Fruit fly (Drosophila melanogaster): ENCODE results near the gene Asciz.

Gene Asciz

DNA sequence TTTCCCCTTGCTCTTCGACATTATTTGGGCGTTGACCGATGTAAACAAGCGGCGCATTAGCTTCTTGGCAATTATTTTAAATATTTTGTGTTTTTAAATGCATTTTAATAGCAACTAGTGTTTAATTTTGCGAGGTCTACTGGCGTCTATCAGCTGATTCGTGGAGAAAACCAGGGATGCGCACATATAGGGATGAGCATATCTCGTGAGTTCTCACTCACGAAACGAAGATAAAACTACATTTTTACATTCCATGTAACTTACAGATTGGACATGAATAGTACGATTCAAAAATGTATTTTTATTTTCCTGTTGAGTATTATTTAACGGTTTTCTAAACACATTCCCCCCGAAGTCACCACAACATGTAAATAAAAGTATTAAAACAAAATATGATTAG is 31.4 kb upstream of the Asciz start, which contains the start of gene CG14966 (continued):
- no peak for TF ChIP-seq CG17912 (GFP tag; optimal IDR thresholded peaks at IDR 0.05)
- no peak for TF ChIP-seq usp (GFP tag; optimal IDR thresholded peaks at IDR 0.05)
- no peak for TF ChIP-seq disco-r (GFP tag; optimal IDR thresholded peaks at IDR 0.05)
- TF ChIP-seq CG4820 (GFP tag; optimal IDR thresholded peaks at IDR 0.05): no peak
- TF ChIP-seq Camta (GFP tag; optimal IDR thresholded peaks at IDR 0.05): peak; percentile 0
- peak; percentile 85 for TF ChIP-seq hbn (GFP tag; IDR thresholded peaks at IDR 0.05; ENCODE audit: partially characterized antibody)
- no peak for TF ChIP-seq sim (GFP tag; IDR thresholded peaks at IDR 0.05)
- 0 out of 2 replicates have a peak, but pooled peaks have one; percentile 38 for TF ChIP-seq sob (GFP tag; IDR thresholded peaks at IDR 0.05)
- peak; percentile 20 for TF ChIP-seq kni (GFP tag; optimal IDR thresholded peaks at IDR 0.05)
- peak; percentile 47 for TF ChIP-seq Mad (GFP tag; optimal IDR thresholded peaks at IDR 0.05)
- no peak for TF ChIP-seq CG7372 (GFP tag; IDR thresholded peaks at IDR 0.05)
- no peak for TF ChIP-seq BtbVII (GFP tag; optimal IDR thresholded peaks at IDR 0.05)
- peak; percentile 11 for TF ChIP-seq grn (GFP tag; optimal IDR thresholded peaks at IDR 0.05)
- TF ChIP-seq slbo (GFP tag; IDR thresholded peaks at IDR 0.05): peak; percentile 63; the same call in 1 of the 2 replicates
- no peak for TF ChIP-seq ap (GFP tag; IDR thresholded peaks at IDR 0.05)
- TF ChIP-seq Mrtf (GFP tag; IDR thresholded peaks at IDR 0.05): no peak
- TF ChIP-seq CG10462 (GFP tag; optimal IDR thresholded peaks at IDR 0.05): no peak
- TF ChIP-seq CG4360 (GFP tag; IDR thresholded peaks at IDR 0.05): no peak
- peak; percentile 43 for TF ChIP-seq luna (GFP tag; optimal IDR thresholded peaks at IDR 0.05)
- TF ChIP-seq CG8478 (optimal IDR thresholded peaks at IDR 0.05): no peak
- peak; percentile 75 for TF ChIP-seq vnd (GFP tag; IDR thresholded peaks at IDR 0.05; ENCODE audit: partially characterized antibody)
- TF ChIP-seq Lim3 (GFP tag; IDR thresholded peaks at IDR 0.05): no peak
- peak; percentile 82 for TF ChIP-seq sd (tag; optimal IDR thresholded peaks at IDR 0.05)
- TF ChIP-seq Ravus (GFP tag; IDR thresholded peaks at IDR 0.05): no peak
- no peak for TF ChIP-seq CG8089 (GFP tag; optimal IDR thresholded peaks at IDR 0.05)
- TF ChIP-seq CG31365 (tag; optimal IDR thresholded peaks at IDR 0.05): no peak
- TF ChIP-seq CG32767 (GFP tag; IDR thresholded peaks at IDR 0.05): no peak
- TF ChIP-seq Antp (GFP tag; optimal IDR thresholded peaks at IDR 0.05): peak; percentile 22
- TF ChIP-seq CG6791 (GFP tag; IDR thresholded peaks at IDR 0.05; ENCODE audit: partially characterized antibody): peak; percentile 91
- TF ChIP-seq phol (tag; optimal IDR thresholded peaks at IDR 0.05): peak; percentile 35
- no peak for TF ChIP-seq Vsx1 (GFP tag; optimal IDR thresholded peaks at IDR 0.05)
- TF ChIP-seq bcd (GFP tag; optimal IDR thresholded peaks at IDR 0.05): no peak
- no peak for TF ChIP-seq Oaz (GFP tag; IDR thresholded peaks at IDR 0.05)
- no peak for TF ChIP-seq zen (tag; optimal IDR thresholded peaks at IDR 0.05)
- peak; percentile 1 for TF ChIP-seq PHDP (tag; optimal IDR thresholded peaks at IDR 0.05)
- no peak for TF ChIP-seq CG17186 (GFP tag; optimal IDR thresholded peaks at IDR 0.05)
- peak; percentile 33 for TF ChIP-seq CG12391 (tag; optimal IDR thresholded peaks at IDR 0.05)
- TF ChIP-seq pan (optimal IDR thresholded peaks at IDR 0.05): no peak
- TF ChIP-seq pan (GFP tag; optimal IDR thresholded peaks at IDR 0.05 in 1 of 2, IDR thresholded peaks at IDR 0.05 in 1 of 2): no peak
- no peak for TF ChIP-seq toy (GFP tag; IDR thresholded peaks at IDR 0.05)
- TF ChIP-seq CG3065 (GFP tag; optimal IDR thresholded peaks at IDR 0.05): no peak
- no peak for TF ChIP-seq lov (optimal IDR thresholded peaks at IDR 0.05)
- TF ChIP-seq lov (GFP tag; IDR thresholded peaks at IDR 0.05): no peak
- no peak for TF ChIP-seq Xrp1 (GFP tag; IDR thresholded peaks at IDR 0.05)
- TF ChIP-seq Awh (GFP tag; IDR thresholded peaks at IDR 0.05): no peak
- TF ChIP-seq MESR4 (GFP tag; optimal IDR thresholded peaks at IDR 0.05): peak; percentile 62
- TF ChIP-seq hb (GFP tag; IDR thresholded peaks at IDR 0.05; ENCODE audit: partially characterized antibody): peak; percentile 78; the same call in 2 of the 3 replicates
- TF ChIP-seq Pdp1 (GFP tag; optimal IDR thresholded peaks at IDR 0.05): peak in 1 of 2 experiments; percentile 47
- no peak for TF ChIP-seq Fer3 (tag; optimal IDR thresholded peaks at IDR 0.05)
- TF ChIP-seq CG9797 (GFP tag; optimal IDR thresholded peaks at IDR 0.05): peak; percentile 35
- TF ChIP-seq CG8944 (GFP tag; optimal IDR thresholded peaks at IDR 0.05): no peak
- no peak for TF ChIP-seq Adf1 (GFP tag; IDR thresholded peaks at IDR 0.05)
- TF ChIP-seq CG10209 (GFP tag; optimal IDR thresholded peaks at IDR 0.05): no peak
